Fruit fly (Drosophila melanogaster) whole organism, embryonic: ENCODE results near the gene Tomosyn.
A peak's percentile ranks its signal among the peaks of the same experiment; 100 is the strongest.

Experiments
- Atf3 ChIP-seq: fragments of 200-800 bp; sonication (Bioruptor generic); optimal IDR thresholded peaks from 3 replicates; lab custom pipeline; 2016; ENCODE audit warnings: missing biosample characterization, missing genetic modification characterization
- Bteb2 ChIP-seq: fragments of 200-800 bp; sonication (Bioruptor generic); optimal IDR thresholded peaks from 2 replicates; lab custom pipeline; 2016; ENCODE audit warnings: missing biosample characterization, missing genetic modification characterization
- CG13296 ChIP-seq: fragments of 200-800 bp; sonication (Bioruptor generic); optimal IDR thresholded peaks from 3 replicates; lab custom pipeline; 2018; ENCODE audit warnings: missing biosample characterization, mild to moderate bottlenecking, missing genetic modification characterization
- CG2120 ChIP-seq: fragments of 200-800 bp; sonication (Bioruptor generic); optimal IDR thresholded peaks from 3 replicates; lab custom pipeline; 2016; ENCODE audit warnings: missing biosample characterization, missing genetic modification characterization
- CG2712 ChIP-seq: fragments of 200-800 bp; optimal IDR thresholded peaks from 3 replicates; lab custom pipeline; 2019; ENCODE audit warnings: missing biosample characterization, mild to moderate bottlenecking, missing genetic modification characterization, moderate library complexity
- CG32767 ChIP-seq: fragments of 200-800 bp; sonication (Bioruptor generic); IDR thresholded peaks from 2 replicates; pipeline ENCODE4 v1.3.6; 2022; ENCODE audit warnings: missing biosample characterization, missing genetic modification characterization
- CG34224 ChIP-seq: fragments of 200-800 bp; sonication (Bioruptor generic); IDR thresholded peaks from 3 replicates; pipeline ENCODE4 v1.3.6; 2022; ENCODE audit warnings: missing biosample characterization, missing genetic modification characterization; ENCODE audit not compliant: partially characterized antibody
- CG3726 ChIP-seq: fragments of 200-800 bp; sonication (Bioruptor generic); IDR thresholded peaks from 3 replicates; pipeline ENCODE4, ENCODE4 v1.3.6; 2022; ENCODE audit warnings: missing biosample characterization, missing genetic modification characterization
- CG4282 ChIP-seq: fragments of 200-800 bp; sonication (Bioruptor generic); optimal IDR thresholded peaks from 2 replicates; lab custom pipeline; 2016; ENCODE audit warnings: missing biosample characterization, missing genetic modification characterization
- CG4820 ChIP-seq: fragments of 200-800 bp; sonication (Bioruptor generic); optimal IDR thresholded peaks from 3 replicates; lab custom pipeline; 2016; ENCODE audit warnings: missing biosample characterization, missing genetic modification characterization
- CG5180 ChIP-seq: fragments of 200-800 bp; sonication (Bioruptor generic); optimal IDR thresholded peaks from 3 replicates; lab custom pipeline; 2017; ENCODE audit warnings: missing biosample characterization, missing genetic modification characterization, mild to moderate bottlenecking, moderate library complexity, missing genetic modification reagents
- CG5245 ChIP-seq: fragments of 200-800 bp; sonication (Bioruptor generic); optimal IDR thresholded peaks from 3 replicates; lab custom pipeline; 2016; ENCODE audit warnings: missing biosample characterization, missing genetic modification characterization
- CG6765 ChIP-seq: fragments of 200-800 bp; sonication (Bioruptor generic); optimal IDR thresholded peaks from 3 replicates; lab custom pipeline; 2017; ENCODE audit warnings: missing biosample characterization, mild to moderate bottlenecking, missing genetic modification characterization
- CG6791 ChIP-seq: fragments of 200-800 bp; sonication (Bioruptor generic); IDR thresholded peaks from 3 replicates; pipeline ENCODE4 v1.3.6; 2022; ENCODE audit warnings: missing biosample characterization, missing genetic modification characterization; ENCODE audit not compliant: partially characterized antibody
- CG8089 ChIP-seq: fragments of 200-800 bp; sonication (Bioruptor generic); optimal IDR thresholded peaks from 3 replicates; lab custom pipeline; 2016; ENCODE audit warnings: missing biosample characterization, missing genetic modification characterization
- CG8924 ChIP-seq: fragments of 200-800 bp; optimal IDR thresholded peaks from 3 replicates; lab custom pipeline; 2019; ENCODE audit warnings: missing biosample characterization, mild to moderate bottlenecking, missing genetic modification characterization, moderate library complexity
- Camta ChIP-seq: fragments of 200-800 bp; sonication (Bioruptor generic); optimal IDR thresholded peaks from 2 replicates; lab custom pipeline; 2016; ENCODE audit warnings: missing biosample characterization, missing genetic modification characterization
- Dip3 ChIP-seq: fragments of 200-800 bp; sonication (Bioruptor generic); optimal IDR thresholded peaks from 3 replicates; lab custom pipeline; 2016; ENCODE audit warnings: missing biosample characterization, missing genetic modification characterization
- Dp ChIP-seq: fragments of 200-800 bp; sonication (Bioruptor generic); optimal IDR thresholded peaks from 2 replicates; lab custom pipeline; 2018; ENCODE audit warnings: missing biosample characterization, mild to moderate bottlenecking, missing genetic modification characterization, moderate library complexity
- Fer3 ChIP-seq: fragments of 200-800 bp; sonication (Bioruptor generic); optimal IDR thresholded peaks from 2 replicates; lab custom pipeline; 2018; ENCODE audit warnings: missing biosample characterization, mild to moderate bottlenecking, missing genetic modification characterization, moderate library complexity
- GATAe ChIP-seq: fragments of 200-800 bp; sonication (Bioruptor generic); conservative IDR thresholded peaks from 2 replicates; pipeline ENCODE4 v1.3.6; 2022; ENCODE audit warnings: missing biosample characterization, missing genetic modification characterization
- HHEX ChIP-seq: fragments of 200-800 bp; sonication (Bioruptor generic); optimal IDR thresholded peaks from 3 replicates; lab custom pipeline; 2017; ENCODE audit warnings: missing biosample characterization, mild to moderate bottlenecking, missing genetic modification characterization, missing genetic modification reagents
- HLH3B ChIP-seq: fragments of 200-800 bp; sonication (Bioruptor generic); IDR thresholded peaks from 2 replicates; pipeline ENCODE4 v1.3.6; 2022; ENCODE audit warnings: missing biosample characterization, missing genetic modification characterization
- Hand ChIP-seq: fragments of 200-800 bp; sonication (Bioruptor generic); optimal IDR thresholded peaks from 2 replicates; lab custom pipeline; 2017; ENCODE audit warnings: mild to moderate bottlenecking, missing biosample characterization, missing genetic modification reagents, missing genetic modification characterization
- Lpt ChIP-seq: fragments of >200 bp; optimal IDR thresholded peaks from 2 replicates; lab custom pipeline; 2018; ENCODE audit warnings: missing biosample characterization, missing genetic modification characterization
- Mrtf ChIP-seq: fragments of 200-800 bp; sonication (Bioruptor generic); IDR thresholded peaks from 3 replicates; pipeline ENCODE4 v1.3.6; 2022; ENCODE audit warnings: missing biosample characterization, missing genetic modification characterization
- Oli ChIP-seq: fragments of 200-800 bp; sonication (Bioruptor generic); optimal IDR thresholded peaks from 2 replicates; lab custom pipeline; 2018; ENCODE audit warnings: missing biosample characterization, mild to moderate bottlenecking, missing genetic modification characterization, moderate library complexity
- Sin3A ChIP-seq: fragments of >200 bp; optimal IDR thresholded peaks from 2 replicates; lab custom pipeline; 2018
- TFAM ChIP-seq: fragments of 200-800 bp; sonication (Bioruptor generic); optimal IDR thresholded peaks from 2 replicates; lab custom pipeline; 2017; ENCODE audit warnings: missing biosample characterization, missing genetic modification characterization, inconsistent platforms
- Taf1 ChIP-seq: fragments of 200-800 bp; sonication (Bioruptor generic); IDR thresholded peaks from 2 replicates; pipeline ENCODE4 v1.3.6; 2022; ENCODE audit warnings: missing biosample characterization, missing genetic modification characterization
- amos ChIP-seq: fragments of 200-800 bp; sonication (Bioruptor generic); IDR thresholded peaks from 2 replicates; pipeline ENCODE4 v1.3.6; 2022; ENCODE audit warnings: missing biosample characterization, missing genetic modification characterization; ENCODE audit not compliant: partially characterized antibody
- bbx ChIP-seq: fragments of 200-800 bp; sonication (Bioruptor generic); IDR thresholded peaks from 2 replicates; pipeline ENCODE4 v1.3.6; 2022; ENCODE audit warnings: missing biosample characterization, missing genetic modification characterization; ENCODE audit not compliant: partially characterized antibody
- crc ChIP-seq: fragments of 200-800 bp; sonication (Bioruptor generic); optimal IDR thresholded peaks from 2 replicates; lab custom pipeline; 2016; ENCODE audit warnings: missing biosample characterization, missing genetic modification characterization
- disco-r ChIP-seq: fragments of 200-800 bp; sonication (Bioruptor generic); optimal IDR thresholded peaks from 2 replicates; lab custom pipeline; 2016; ENCODE audit warnings: missing biosample characterization, missing genetic modification characterization
- dmrt11E ChIP-seq: fragments of 200-800 bp; sonication (Bioruptor generic); optimal IDR thresholded peaks from 3 replicates; lab custom pipeline; 2018; ENCODE audit warnings: missing biosample characterization, mild to moderate bottlenecking, missing genetic modification characterization, moderate library complexity
- eve ChIP-seq, 2 experiments: fragments of >200 bp; optimal IDR thresholded peaks; 2 replicates each; lab custom pipeline; 2017; ENCODE audit warnings: missing biosample characterization in 2 of 2, missing genetic modification characterization in 2 of 2
- exex ChIP-seq: fragments of 200-800 bp; sonication (Bioruptor generic); optimal IDR thresholded peaks from 4 replicates; lab custom pipeline; 2018; ENCODE audit warnings: missing biosample characterization, mild to moderate bottlenecking, missing genetic modification characterization, moderate library complexity
- jigr1 ChIP-seq: fragments of 200-800 bp; sonication (Bioruptor generic); IDR thresholded peaks from 3 replicates; pipeline ENCODE4 v1.3.6; 2022; ENCODE audit warnings: missing biosample characterization, missing genetic modification characterization
- kay ChIP-seq: fragments of 200-800 bp; sonication (Bioruptor generic); optimal IDR thresholded peaks from 2 replicates; lab custom pipeline; 2016; ENCODE audit warnings: missing biosample characterization, missing genetic modification characterization
- kni ChIP-seq: fragments of 200-800 bp; sonication (Bioruptor generic); optimal IDR thresholded peaks from 3 replicates; lab custom pipeline; 2017; ENCODE audit warnings: mild to moderate bottlenecking, missing biosample characterization, missing genetic modification reagents, missing genetic modification characterization
- knrl ChIP-seq: fragments of 200-800 bp; sonication (Bioruptor generic); IDR thresholded peaks from 3 replicates; pipeline ENCODE4 v1.3.6; 2022; ENCODE audit warnings: missing biosample characterization, missing genetic modification characterization; ENCODE audit not compliant: partially characterized antibody
- lola ChIP-seq, 3 experiments: fragments of >200 bp in 2 of 3; fragments of 200-800 bp in 1 of 3; sonication (Bioruptor generic) in 1 of 3; optimal IDR thresholded peaks; 2 replicates each; lab custom pipeline; 2017 to 2019; ENCODE audit warnings: missing biosample characterization in 3 of 3, missing genetic modification characterization in 3 of 3, mild to moderate bottlenecking in 1 of 3, moderate library complexity in 1 of 3
- nau ChIP-seq: fragments of 200-800 bp; sonication (Bioruptor generic); optimal IDR thresholded peaks from 3 replicates; lab custom pipeline; 2017; ENCODE audit warnings: missing biosample characterization, mild to moderate bottlenecking, missing genetic modification characterization, missing genetic modification reagents
- psq ChIP-seq: fragments of 200-800 bp; sonication (Bioruptor generic); optimal IDR thresholded peaks from 2 replicates; lab custom pipeline; 2017; ENCODE audit warnings: missing biosample characterization, missing genetic modification characterization
- pum ChIP-seq: fragments of 200-800 bp; sonication (Bioruptor generic); optimal IDR thresholded peaks from 2 replicates; lab custom pipeline; 2016; ENCODE audit warnings: missing biosample characterization, missing genetic modification characterization
- pzg ChIP-seq: fragments of 200-800 bp; sonication (Bioruptor generic); optimal IDR thresholded peaks from 3 replicates; lab custom pipeline; 2018; ENCODE audit warnings: missing biosample characterization, mild to moderate bottlenecking, missing genetic modification characterization, moderate library complexity
- tio ChIP-seq: fragments of 200-800 bp; sonication (Bioruptor generic); optimal IDR thresholded peaks from 2 replicates; lab custom pipeline; 2017; ENCODE audit warnings: missing biosample characterization, missing genetic modification characterization, inconsistent platforms
- zen ChIP-seq: fragments of 200-800 bp; sonication (Bioruptor generic); optimal IDR thresholded peaks from 3 replicates; lab custom pipeline; 2018; ENCODE audit warnings: missing biosample characterization, mild to moderate bottlenecking, missing genetic modification characterization, moderate library complexity
- zen2 ChIP-seq: fragments of 200-800 bp; sonication (Bioruptor generic); IDR thresholded peaks from 3 replicates; pipeline ENCODE4 v1.3.6; 2022; ENCODE audit warnings: missing biosample characterization, missing genetic modification characterization; ENCODE audit not compliant: partially characterized antibody

Tomosyn gene

DNA sequence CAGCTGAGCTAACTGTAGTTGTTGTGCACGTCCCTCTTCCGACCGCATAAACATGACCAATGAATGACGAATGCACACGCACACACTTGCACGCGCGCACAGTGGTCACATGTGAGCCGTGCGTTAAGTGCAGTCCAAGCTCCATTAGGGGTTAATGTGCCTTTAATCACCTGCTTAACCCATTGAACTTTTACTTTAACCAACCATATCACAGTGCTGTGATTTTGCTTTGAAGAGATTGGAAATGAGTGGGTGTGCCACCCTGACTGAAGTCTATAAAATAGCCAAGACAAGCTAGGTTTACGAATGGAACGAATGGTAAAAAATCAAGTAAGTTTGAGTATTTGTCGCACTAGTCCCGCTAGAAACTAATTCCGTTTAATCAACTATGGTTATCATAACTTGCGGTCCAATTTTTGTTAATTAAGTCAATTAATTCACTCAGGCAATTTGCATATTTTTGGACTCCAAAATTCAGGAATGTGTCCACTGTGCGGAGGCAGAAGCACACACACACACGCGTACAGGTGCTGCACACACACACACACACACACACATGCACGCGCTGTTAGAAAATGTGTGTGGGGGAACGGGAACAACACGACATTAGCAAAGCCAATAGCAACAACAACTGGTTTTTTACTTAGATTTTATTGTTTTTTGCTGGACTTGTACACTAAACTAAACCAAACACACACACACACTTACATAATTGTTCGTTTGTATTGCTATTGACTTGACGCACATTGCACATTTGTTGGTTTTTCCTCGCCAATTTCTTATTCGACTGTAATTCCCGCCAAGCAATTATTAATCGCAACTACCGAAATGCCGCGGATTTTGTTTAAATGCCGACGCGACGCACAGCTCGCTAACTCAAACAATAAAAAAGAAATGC is 39.9 kb upstream of the Tomosyn start (continued):
- TF ChIP-seq TFAM (GFP tag; lab: Kevin White, UChicago) (no peak), amos (GFP tag; lab: Robert Waterston, UW) (no peak), CG4820 (GFP tag; lab: Kevin White, UChicago) (peak; percentile 43), Taf1 (no peak), Sin3A (lab: Kevin White, UChicago) (no peak), CG2712 (tag; lab: Kevin White, UChicago) (peak; percentile 43), Dip3 (GFP tag; lab: Kevin White, UChicago) (no peak), psq (GFP tag; lab: Kevin White, UChicago) (no peak), Lpt (GFP tag; lab: Kevin White, UChicago) (no peak), HHEX (GFP tag; lab: Kevin White, UChicago) (peak; percentile 20), zen2 (GFP tag; lab: Robert Waterston, UW) (no peak), crc (GFP tag; lab: Kevin White, UChicago) (no peak), eve (GFP tag; optimal IDR thresholded peaks at IDR 0.05; lab: Kevin White, UChicago) (no peak), GATAe (no peak), CG34224 (no peak), Fer3 (tag; lab: Kevin White, UChicago) (peak; percentile 32), exex (tag; lab: Kevin White, UChicago) (no peak), disco-r (GFP tag; lab: Kevin White, UChicago) (peak; percentile 52), CG5180 (GFP tag; lab: Kevin White, UChicago) (peak; percentile 56), Atf3 (peak; percentile 43), HLH3B (GFP tag; lab: Robert Waterston, UW) (no peak), CG4282 (GFP tag; lab: Kevin White, UChicago) (peak; percentile 74), kay (peak; percentile 77), dmrt11E (tag; lab: Kevin White, UChicago) (peak; percentile 50), jigr1 (GFP tag; lab: Robert Waterston, UW) (no peak), tio (GFP tag; lab: Kevin White, UChicago) (no peak), Bteb2 (peak; percentile 31), CG32767 (GFP tag; lab: Robert Waterston, UW) (no peak), CG8089 (GFP tag; lab: Kevin White, UChicago) (peak; percentile 11), kni (GFP tag; lab: Kevin White, UChicago) (peak; percentile 56), Mrtf (no peak), Camta (peak; percentile 23), Dp (GFP tag; lab: Kevin White, UChicago) (no peak), zen (tag; lab: Kevin White, UChicago) (no peak), CG2120 (GFP tag; lab: Kevin White, UChicago) (peak; percentile 31), nau (GFP tag; lab: Kevin White, UChicago) (no peak), Hand (GFP tag; lab: Kevin White, UChicago) (no peak), CG13296 (GFP tag; lab: Kevin White, UChicago) (no peak), pum (no peak), CG5245 (GFP tag; lab: Kevin White, UChicago) (no peak), lola (GFP tag; optimal IDR thresholded peaks at IDR 0.05; lab: Kevin White, UChicago) (peak in 1 of 3 experiments; percentile 68), Oli (tag; lab: Kevin White, UChicago) (peak; percentile 72), CG3726 (no peak), pzg (GFP tag; lab: Kevin White, UChicago) (no peak), CG8924 (tag; lab: Kevin White, UChicago) (no peak), CG6765 (GFP tag; lab: Kevin White, UChicago) (no peak), knrl (no peak; the same call in 2 of the 3 replicates), CG6791 (GFP tag; lab: Robert Waterston, UW) (no peak), bbx (GFP tag; lab: Robert Waterston, UW) (no peak)
